Fruit fly (Drosophila melanogaster) whole organism, embryonic: ENCODE measurements around the gene ct.

Experiments
- Abd-B ChIP-seq: fragments of 200-800 bp; sonication (Bioruptor generic); optimal IDR thresholded peaks from 2 replicates; lab custom pipeline; 2018; ENCODE audit warnings: missing biosample characterization, mild to moderate bottlenecking, missing genetic modification characterization, moderate library complexity
- Atf6 ChIP-seq: fragments of 200-800 bp; sonication (Bioruptor generic); IDR thresholded peaks from 2 replicates; pipeline ENCODE4 v1.3.6; 2022; ENCODE audit warnings: missing biosample characterization, missing genetic modification characterization
- CG16813 ChIP-seq: fragments of 200-800 bp; sonication (Bioruptor generic); IDR thresholded peaks from 3 replicates; pipeline ENCODE4 v1.3.6; 2022; ENCODE audit warnings: missing biosample characterization, missing genetic modification characterization; ENCODE audit not compliant: partially characterized antibody
- CG18011 ChIP-seq: fragments of 200-800 bp; sonication (Bioruptor generic); optimal IDR thresholded peaks from 2 replicates; lab custom pipeline; 2017; ENCODE audit warnings: missing biosample characterization, missing genetic modification characterization, mild to moderate bottlenecking, moderate library complexity, missing genotype
- CG30020 ChIP-seq: fragments of 200-800 bp; optimal IDR thresholded peaks from 2 replicates; lab custom pipeline; 2019; ENCODE audit warnings: missing biosample characterization, mild to moderate bottlenecking, missing genetic modification characterization, moderate library complexity
- CG32532 ChIP-seq: fragments of 200-800 bp; sonication (Bioruptor generic); IDR thresholded peaks from 2 replicates; pipeline ENCODE4 v1.3.6; 2022; ENCODE audit warnings: missing biosample characterization, missing genetic modification characterization
- CG3847 ChIP-seq: fragments of 200-800 bp; sonication (Bioruptor generic); IDR thresholded peaks from 2 replicates; pipeline ENCODE4 v1.3.6; 2022; ENCODE audit warnings: missing biosample characterization, missing genetic modification characterization
- CG4328 ChIP-seq: fragments of 200-800 bp; sonication (Bioruptor generic); optimal IDR thresholded peaks from 3 replicates; lab custom pipeline; 2017; ENCODE audit warnings: missing biosample characterization, missing genetic modification reagents, missing genetic modification characterization
- CG4617 ChIP-seq: fragments of 200-800 bp; sonication (Bioruptor generic); optimal IDR thresholded peaks from 3 replicates; lab custom pipeline; 2016; ENCODE audit warnings: missing biosample characterization, missing genetic modification characterization, borderline replicate concordance
- CG6791 ChIP-seq: fragments of 200-800 bp; sonication (Bioruptor generic); IDR thresholded peaks from 3 replicates; pipeline ENCODE4 v1.3.6; 2022; ENCODE audit warnings: missing biosample characterization, missing genetic modification characterization; ENCODE audit not compliant: partially characterized antibody
- CG7372 ChIP-seq: fragments of 200-800 bp; sonication (Bioruptor generic); IDR thresholded peaks from 2 replicates; pipeline ENCODE4 v1.3.6; 2022; ENCODE audit warnings: missing biosample characterization, missing genetic modification characterization
- CG7963 ChIP-seq: fragments of 200-800 bp; sonication (Bioruptor generic); IDR thresholded peaks from 3 replicates; pipeline ENCODE4 v1.3.6; 2022; ENCODE audit warnings: missing biosample characterization, missing genetic modification characterization; ENCODE audit not compliant: partially characterized antibody
- CG8359 ChIP-seq: fragments of 200-800 bp; sonication (Bioruptor generic); optimal IDR thresholded peaks from 2 replicates; lab custom pipeline; 2017; ENCODE audit warnings: missing biosample characterization, mild to moderate bottlenecking, missing genetic modification characterization, borderline replicate concordance
- CG8478 ChIP-seq: fragments of >200 bp; optimal IDR thresholded peaks from 2 replicates; lab custom pipeline; 2018
- CG9797 ChIP-seq: fragments of 200-800 bp; sonication (Bioruptor generic); optimal IDR thresholded peaks from 3 replicates; lab custom pipeline; 2018; ENCODE audit warnings: missing biosample characterization, mild to moderate bottlenecking, missing genetic modification characterization
- CHES-1-like ChIP-seq: fragments of 200-800 bp; sonication (Bioruptor generic); optimal IDR thresholded peaks from 2 replicates; lab custom pipeline; 2016; ENCODE audit warnings: missing biosample characterization, missing genetic modification characterization
- CoRest ChIP-seq: fragments of 200-800 bp; sonication (Bioruptor generic); optimal IDR thresholded peaks from 3 replicates; lab custom pipeline; 2018; ENCODE audit warnings: missing biosample characterization, mild to moderate bottlenecking, missing genetic modification characterization, moderate library complexity
- Drgx ChIP-seq: fragments of 200-800 bp; sonication (Bioruptor generic); IDR thresholded peaks from 2 replicates; pipeline ENCODE4 v1.3.6; 2022; ENCODE audit warnings: missing biosample characterization, missing genetic modification characterization
- Hmr ChIP-seq: fragments of 200-800 bp; sonication (Bioruptor generic); optimal IDR thresholded peaks from 3 replicates; lab custom pipeline; 2017; ENCODE audit warnings: mild to moderate bottlenecking, missing biosample characterization, missing genetic modification reagents, missing genetic modification characterization
- Hsf ChIP-seq: fragments of 200-800 bp; sonication (Bioruptor generic); optimal IDR thresholded peaks from 3 replicates; lab custom pipeline; 2016; ENCODE audit warnings: missing biosample characterization, missing genetic modification characterization
- NC2β ChIP-seq: fragments of 200-800 bp; sonication (Bioruptor generic); optimal IDR thresholded peaks from 2 replicates; lab custom pipeline; 2016; ENCODE audit warnings: missing biosample characterization, missing genetic modification characterization
- Ravus ChIP-seq: fragments of 200-800 bp; sonication (Bioruptor generic); IDR thresholded peaks from 2 replicates; pipeline ENCODE4 v1.3.6; 2022; ENCODE audit warnings: missing biosample characterization, missing genetic modification characterization
- Sry-β ChIP-seq: fragments of 200-800 bp; sonication (Bioruptor generic); optimal IDR thresholded peaks from 2 replicates; lab custom pipeline; 2018; ENCODE audit warnings: missing biosample characterization, mild to moderate bottlenecking, missing genetic modification characterization, moderate library complexity
- Sry-δ ChIP-seq: fragments of 200-800 bp; sonication (Bioruptor generic); optimal IDR thresholded peaks from 2 replicates; lab custom pipeline; 2016; ENCODE audit warnings: missing biosample characterization, missing genetic modification characterization
- ase ChIP-seq: fragments of 200-800 bp; sonication (Bioruptor generic); IDR thresholded peaks from 3 replicates; pipeline ENCODE4 v1.3.6; 2022; ENCODE audit warnings: missing biosample characterization, missing genetic modification characterization
- bigmax ChIP-seq: fragments of 200-800 bp; sonication (Bioruptor generic); optimal IDR thresholded peaks from 2 replicates; lab custom pipeline; 2018; ENCODE audit warnings: missing biosample characterization, mild to moderate bottlenecking, missing genetic modification characterization
- br ChIP-seq: fragments of >200 bp; optimal IDR thresholded peaks from 2 replicates; lab custom pipeline; 2017
- crc ChIP-seq: fragments of 200-800 bp; sonication (Bioruptor generic); optimal IDR thresholded peaks from 2 replicates; lab custom pipeline; 2016; ENCODE audit warnings: missing biosample characterization, missing genetic modification characterization
- dysf ChIP-seq: fragments of 200-800 bp; sonication (Bioruptor generic); IDR thresholded peaks from 3 replicates; pipeline ENCODE4 v1.3.6; 2022; ENCODE audit warnings: missing biosample characterization, missing genetic modification characterization
- eyg ChIP-seq: fragments of 200-800 bp; sonication (Bioruptor generic); optimal IDR thresholded peaks from 3 replicates; lab custom pipeline; 2016; ENCODE audit warnings: missing biosample characterization, missing genetic modification characterization
- fd102C ChIP-seq: fragments of 200-800 bp; sonication (Bioruptor generic); optimal IDR thresholded peaks from 2 replicates; lab custom pipeline; 2018; ENCODE audit warnings: missing biosample characterization, mild to moderate bottlenecking, missing genetic modification characterization, moderate library complexity
- hkb ChIP-seq, 2 experiments: fragments of 200-800 bp in 1 of 2; fragments of >200 bp in 1 of 2; sonication (Bioruptor generic) in 1 of 2; IDR thresholded peaks in 1 of 2; optimal IDR thresholded peaks in 1 of 2; 2 replicates each; pipeline versions ENCODE4 v1.3.6 to Lab custom; 2017 to 2022; ENCODE audit warnings: missing biosample characterization in 1 of 2, missing genetic modification characterization in 1 of 2
- kah ChIP-seq: fragments of 200-800 bp; sonication (Bioruptor generic); optimal IDR thresholded peaks from 2 replicates; lab custom pipeline; 2018; ENCODE audit warnings: missing biosample characterization, mild to moderate bottlenecking, missing genetic modification characterization
- lilli ChIP-seq: fragments of 200-800 bp; sonication (Bioruptor generic); optimal IDR thresholded peaks from 3 replicates; lab custom pipeline; 2016; ENCODE audit warnings: missing biosample characterization, missing genetic modification characterization
- lov ChIP-seq, 2 experiments: fragments of 200-800 bp in 1 of 2; fragments of >200 bp in 1 of 2; sonication (Bioruptor generic) in 1 of 2; IDR thresholded peaks in 1 of 2; optimal IDR thresholded peaks in 1 of 2; 2 replicates in 1 of 2; 3 replicates in 1 of 2; pipeline versions ENCODE4 v1.3.6 to Lab custom; 2017 to 2022; ENCODE audit warnings: missing biosample characterization in 1 of 2, missing genetic modification characterization in 1 of 2
- mirr ChIP-seq: fragments of 200-800 bp; sonication (Bioruptor generic); optimal IDR thresholded peaks from 3 replicates; lab custom pipeline; 2018; ENCODE audit warnings: missing biosample characterization, mild to moderate bottlenecking, missing genetic modification characterization
- oc ChIP-seq: fragments of 200-800 bp; sonication (Bioruptor generic); optimal IDR thresholded peaks from 2 replicates; lab custom pipeline; 2018; ENCODE audit warnings: missing biosample characterization, mild to moderate bottlenecking, missing genetic modification characterization, moderate library complexity
- pb ChIP-seq: fragments of 200-800 bp; sonication (Bioruptor generic); optimal IDR thresholded peaks from 3 replicates; lab custom pipeline; 2016; ENCODE audit warnings: missing biosample characterization, missing genetic modification characterization
- pita ChIP-seq: fragments of 200-800 bp; sonication (Bioruptor generic); optimal IDR thresholded peaks from 2 replicates; lab custom pipeline; 2017; ENCODE audit warnings: missing biosample characterization, mild to moderate bottlenecking, missing genetic modification characterization
- pum ChIP-seq: fragments of 200-800 bp; sonication (Bioruptor generic); optimal IDR thresholded peaks from 2 replicates; lab custom pipeline; 2016; ENCODE audit warnings: missing biosample characterization, missing genetic modification characterization
- sug ChIP-seq: fragments of 200-800 bp; optimal IDR thresholded peaks from 2 replicates; lab custom pipeline; 2019; ENCODE audit warnings: missing biosample characterization, mild to moderate bottlenecking, missing genetic modification characterization, moderate library complexity
- tgo ChIP-seq: fragments of 200-800 bp; sonication (Bioruptor generic); IDR thresholded peaks from 3 replicates; pipeline ENCODE4 v1.3.6; 2022; ENCODE audit warnings: missing biosample characterization, missing genetic modification characterization
- tll ChIP-seq, 2 experiments: fragments of 200-800 bp in 1 of 2; fragments of >200 bp in 1 of 2; sonication (Bioruptor generic) in 1 of 2; optimal IDR thresholded peaks; 2 replicates each; lab custom pipeline; 2017 to 2019; ENCODE audit warnings: missing biosample characterization in 2 of 2, missing genetic modification characterization in 2 of 2, mild to moderate bottlenecking in 1 of 2, moderate library complexity in 1 of 2
- tna ChIP-seq: fragments of 200-800 bp; sonication (Bioruptor generic); IDR thresholded peaks from 2 replicates; pipeline ENCODE4 v1.3.6; 2022; ENCODE audit warnings: missing biosample characterization, missing genetic modification characterization; ENCODE audit not compliant: partially characterized antibody
- trh ChIP-seq: fragments of 200-800 bp; sonication (Bioruptor generic); optimal IDR thresholded peaks from 2 replicates; lab custom pipeline; 2016; ENCODE audit warnings: missing biosample characterization, missing genetic modification characterization
- unc-4 ChIP-seq: fragments of 200-800 bp; sonication (Bioruptor generic); IDR thresholded peaks from 2 replicates; pipeline ENCODE4 v1.3.6; 2022; ENCODE audit warnings: missing biosample characterization, missing genetic modification characterization; ENCODE audit not compliant: partially characterized antibody
- vvl ChIP-seq: fragments of 200-800 bp; sonication (Bioruptor generic); IDR thresholded peaks from 2 replicates; pipeline ENCODE4 v1.3.6; 2022; ENCODE audit warnings: missing biosample characterization, missing genetic modification characterization
- wdn ChIP-seq: fragments of 200-800 bp; sonication (Bioruptor generic); IDR thresholded peaks from 2 replicates; pipeline ENCODE4 v1.3.6; 2022; ENCODE audit warnings: missing biosample characterization, missing genetic modification characterization
- z ChIP-seq: fragments of 200-800 bp; sonication (Bioruptor generic); IDR thresholded peaks from 3 replicates; pipeline ENCODE4 v1.3.6; 2022; ENCODE audit warnings: missing biosample characterization, missing genetic modification characterization
- zen ChIP-seq: fragments of 200-800 bp; sonication (Bioruptor generic); optimal IDR thresholded peaks from 3 replicates; lab custom pipeline; 2018; ENCODE audit warnings: missing biosample characterization, mild to moderate bottlenecking, missing genetic modification characterization, moderate library complexity

Gene ct

dm6 chrX:7692740-7693064 lies 84.5 kb downstream of the ct start (continued):
- TF ChIP-seq Sry-β (no peak), Hsf (peak; percentile 76), lilli (GFP tag; lab: Kevin White, UChicago) (peak; percentile 87), br (no peak), unc-4 (0 out of 2 replicates have a peak, but pooled peaks have one; percentile 10), CG16813 (no peak), vvl (GFP tag; lab: Robert Waterston, UW) (peak; percentile 90), CG7963 (GFP tag; lab: Robert Waterston, UW) (no peak), CG7372 (GFP tag; lab: Robert Waterston, UW) (peak; percentile 61), tna (GFP tag; lab: Robert Waterston, UW) (no peak), Ravus (GFP tag; lab: Robert Waterston, UW) (no peak), z (GFP tag; lab: Robert Waterston, UW) (0 out of 3 replicates have a peak, but pooled peaks have one; percentile 6), kah (GFP tag; lab: Kevin White, UChicago) (no peak), Hmr (GFP tag; lab: Kevin White, UChicago) (peak; percentile 80), fd102C (no peak), tll (GFP tag; optimal IDR thresholded peaks at IDR 0.05; lab: Kevin White, UChicago) (no peak), crc (GFP tag; lab: Kevin White, UChicago) (peak; percentile 41), CG6791 (GFP tag; lab: Robert Waterston, UW) (no peak), zen (tag; lab: Kevin White, UChicago) (no peak), Drgx (GFP tag; lab: Robert Waterston, UW) (peak; percentile 80), eyg (GFP tag; lab: Kevin White, UChicago) (peak; percentile 16), CG18011 (no peak), ase (GFP tag; lab: Robert Waterston, UW) (peak; percentile 65; the same call in 2 of the 3 replicates), pum (GFP tag; lab: Kevin White, UChicago) (peak; percentile 56), pb (peak; percentile 21), mirr (GFP tag; lab: Kevin White, UChicago) (no peak), trh (GFP tag; lab: Kevin White, UChicago) (no peak), Atf6 (GFP tag; lab: Robert Waterston, UW) (peak; percentile 92), CG4328 (GFP tag; lab: Kevin White, UChicago) (no peak), hkb (optimal IDR thresholded peaks at IDR 0.05; lab: Kevin White, UChicago) (no peak), hkb (GFP tag; IDR thresholded peaks at IDR 0.05; lab: Robert Waterston, UW) (peak; percentile 86), CG8478 (lab: Kevin White, UChicago) (no peak), tgo (peak; percentile 75), CG9797 (GFP tag; lab: Kevin White, UChicago) (no peak), lov (optimal IDR thresholded peaks at IDR 0.05; lab: Kevin White, UChicago) (no peak), lov (GFP tag; IDR thresholded peaks at IDR 0.05; lab: Robert Waterston, UW) (0 out of 3 replicates have a peak, but pooled peaks have one; percentile 64), CG30020 (no peak), CHES-1-like (GFP tag; lab: Kevin White, UChicago) (peak; percentile 88), CG32532 (GFP tag; lab: Robert Waterston, UW) (peak; percentile 81), bigmax (GFP tag; lab: Kevin White, UChicago) (no peak), sug (tag; lab: Kevin White, UChicago) (peak; percentile 7), CoRest (tag; lab: Kevin White, UChicago) (peak; percentile 67), pita (GFP tag; lab: Kevin White, UChicago) (no peak), wdn (GFP tag; lab: Robert Waterston, UW) (no peak), NC2β (no peak), Abd-B (GFP tag; lab: Kevin White, UChicago) (no peak), CG8359 (GFP tag; lab: Kevin White, UChicago) (no peak), Sry-δ (peak; percentile 19), dysf (GFP tag; lab: Robert Waterston, UW) (peak; percentile 84), oc (peak; percentile 77), CG4617 (no peak), CG3847 (GFP tag; lab: Robert Waterston, UW) (peak; percentile 71)
